Worm (Caenorhabditis elegans): ENCODE results near the gene pde-2.

The pde-2 gene

DNA sequence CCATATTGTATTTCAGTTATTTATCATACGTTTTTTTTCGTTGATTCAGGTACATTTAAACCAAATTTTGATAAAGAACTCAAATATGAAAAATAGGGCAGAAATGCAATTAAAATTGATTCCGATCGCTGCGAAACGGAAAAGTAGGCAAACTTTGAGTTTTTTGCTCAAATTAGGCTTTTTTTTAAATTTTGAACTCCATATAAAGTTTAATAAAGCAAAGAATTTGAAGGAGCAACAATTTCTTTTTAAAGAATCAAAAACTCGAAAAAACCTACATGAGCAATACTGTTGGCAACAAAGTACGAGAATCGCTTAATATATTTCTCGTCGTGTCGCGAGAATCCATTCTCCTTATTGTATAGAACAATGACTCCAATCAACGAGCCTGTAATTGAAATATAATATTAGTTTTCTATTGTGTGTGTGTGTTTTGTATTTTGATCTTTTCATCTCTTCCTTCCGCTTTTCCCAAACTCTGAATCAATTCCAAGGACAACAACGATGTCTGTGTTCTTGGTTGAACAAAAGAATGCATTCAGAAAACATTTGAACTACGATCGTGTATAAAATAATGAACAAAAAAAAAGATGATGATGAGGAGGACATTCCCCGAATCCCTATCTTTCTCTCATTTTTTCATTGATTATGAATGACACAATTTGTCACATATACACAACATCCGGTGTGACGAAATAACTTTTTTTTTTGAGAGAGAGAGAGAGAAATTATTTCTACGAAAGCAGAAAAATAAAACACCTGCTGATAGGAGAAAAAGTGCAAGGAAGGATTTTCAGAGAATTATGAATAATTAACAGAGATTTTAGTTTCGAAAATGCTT is 3.0 kb downstream of the pde-2 start (continued):
- no peak for TF ChIP-seq egrh-3 (GFP tag; IDR thresholded peaks at IDR 0.05)
- 0 out of 2 replicates have a peak, but pooled peaks have one; percentile 21 for TF ChIP-seq Y53G8AR.9 (GFP tag; conservative IDR thresholded peaks at IDR 0.05)

DNA sequence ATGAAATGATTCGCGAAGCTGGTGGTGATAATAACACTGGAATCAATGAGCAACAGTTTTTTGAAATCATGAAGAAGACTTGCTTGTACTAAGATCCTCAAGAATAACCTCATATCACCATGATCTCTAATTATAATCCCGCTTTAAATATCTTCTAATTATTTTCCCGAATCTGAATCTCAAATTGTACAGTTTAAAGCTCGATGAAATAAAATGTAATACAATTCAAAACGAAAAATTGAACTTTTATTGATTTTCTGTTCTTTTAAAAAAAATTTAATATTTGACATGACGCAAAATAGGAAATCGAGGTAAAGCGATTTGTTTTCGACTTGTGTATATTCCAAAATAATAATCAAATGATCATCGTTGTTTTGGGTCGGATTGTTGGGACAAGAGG is 6.9 kb downstream of the pde-2 start:
- TF ChIP-seq ccch-3 (GFP tag; optimal IDR thresholded peaks at IDR 0.05) (no peak), snpc-1.1 (tag; optimal IDR thresholded peaks at IDR 0.05; ENCODE audit: insufficient read depth) (no peak), chd-7 (tag; optimal IDR thresholded peaks at IDR 0.05) (no peak), hrde-1 (tag; optimal IDR thresholded peaks at IDR 0.05; ENCODE audit: borderline replicate concordance) (peak; percentile 25), ama-1 (optimal IDR thresholded peaks at IDR 0.05) (no peak), ama-1 (GFP tag; optimal IDR thresholded peaks at IDR 0.05) (peak in 1 of 2 experiments; percentile 90), lir-1 (GFP tag; conservative IDR thresholded peaks at IDR 0.05) (no peak), xnd-1 (tag; optimal IDR thresholded peaks at IDR 0.05) (no peak), gei-17 (GFP tag; optimal IDR thresholded peaks at IDR 0.05) (no peak), madf-3 (GFP tag; IDR thresholded peaks at IDR 0.05) (peak; percentile 81; the same call in 1 of the 2 replicates), efl-1 (GFP tag; optimal IDR thresholded peaks at IDR 0.05) (no peak), ztf-6 (GFP tag; IDR thresholded peaks at IDR 0.05) (no peak), F55B11.4 (tag; optimal IDR thresholded peaks at IDR 0.05; ENCODE audit: borderline replicate concordance, insufficient read depth) (no peak), ceh-58 (GFP tag; IDR thresholded peaks at IDR 0.05) (no peak), lin-35 (GFP tag; optimal IDR thresholded peaks at IDR 0.05) (peak in 1 of 3 experiments; percentile 19), ets-4 (GFP tag; optimal IDR thresholded peaks at IDR 0.05) (no peak), F10E7.11 (tag; optimal IDR thresholded peaks at IDR 0.05) (peak; percentile 28), dpff-1 (tag; optimal IDR thresholded peaks at IDR 0.05) (no peak), B0336.3 (GFP tag; IDR thresholded peaks at IDR 0.05) (peak; percentile 73), nhr-179 (tag; optimal IDR thresholded peaks at IDR 0.05) (no peak), K12H6.12 (tag; optimal IDR thresholded peaks at IDR 0.05) (no peak), F57A8.1 (GFP tag; optimal IDR thresholded peaks at IDR 0.05) (no peak), nhr-80 (tag; optimal IDR thresholded peaks at IDR 0.05) (no peak), F57C9.4 (tag; optimal IDR thresholded peaks at IDR 0.05) (no peak), lin-54 (GFP tag; optimal IDR thresholded peaks at IDR 0.05) (peak; percentile 6), nfya-1 (tag; optimal IDR thresholded peaks at IDR 0.05; ENCODE audit: borderline replicate concordance, insufficient read depth) (no peak), T26A5.8 (tag; optimal IDR thresholded peaks at IDR 0.05) (no peak), snpc-4 (GFP tag; optimal IDR thresholded peaks at IDR 0.05) (no peak), snpc-4 (tag; optimal IDR thresholded peaks at IDR 0.05) (no peak), mxl-1 (tag; optimal IDR thresholded peaks at IDR 0.05) (no peak), sea-2 (GFP tag; IDR thresholded peaks at IDR 0.05) (no peak), let-607 (tag; optimal IDR thresholded peaks at IDR 0.05) (peak in 1 of 2 experiments; percentile 54), F37B4.10 (GFP tag; IDR thresholded peaks at IDR 0.05) (no peak), akir-1 (GFP tag; optimal IDR thresholded peaks at IDR 0.05) (no peak), mcd-1 (GFP tag; IDR thresholded peaks at IDR 0.05) (no peak), F23B12.7 (tag; optimal IDR thresholded peaks at IDR 0.05; ENCODE audit: insufficient read depth) (peak; percentile 23), let-526 (GFP tag; IDR thresholded peaks at IDR 0.05) (no peak), T07F8.4 (tag; optimal IDR thresholded peaks at IDR 0.05) (no peak), ZK185.1 (tag; optimal IDR thresholded peaks at IDR 0.05; ENCODE audit: poor library complexity, severe bottlenecking) (no peak), bed-1 (GFP tag; IDR thresholded peaks at IDR 0.05) (no peak), ztf-18 (tag; optimal IDR thresholded peaks at IDR 0.05) (peak; percentile 17), F39B2.1 (GFP tag; IDR thresholded peaks at IDR 0.05) (no peak), sptf-2 (GFP tag; optimal IDR thresholded peaks at IDR 0.05) (no peak), ztf-28 (GFP tag; IDR thresholded peaks at IDR 0.05) (no peak)

All from whole organism, young adult.